Worm (Caenorhabditis elegans) whole organism, early embryonic: ENCODE data around the gene Y42H9AR.4.

Experiments used
- B0310.2 ChIP-seq: sonication (generic microtip); optimal IDR thresholded peaks from 2 replicates; lab custom pipeline; 2016; ENCODE audit warnings: mild to moderate bottlenecking, missing genetic modification characterization, missing compliant biosample characterization
- F13C5.2 ChIP-seq: sonication (generic microtip); optimal IDR thresholded peaks from 2 replicates; lab custom pipeline; 2017; ENCODE audit warnings: mild to moderate bottlenecking, missing genetic modification characterization, inconsistent platforms, missing compliant biosample characterization
- aly-1 ChIP-seq: sonication (generic microtip); optimal IDR thresholded peaks from 2 replicates; lab custom pipeline; 2016; ENCODE audit warnings: missing genetic modification characterization, missing compliant biosample characterization
- ama-1 ChIP-seq: fragments of 150-350 bp; optimal IDR thresholded peaks from 2 replicates; lab custom pipeline; 2014
- ceh-36 ChIP-seq: sonication (generic microtip); optimal IDR thresholded peaks from 2 replicates; lab custom pipeline; 2016; ENCODE audit warnings: missing genetic modification characterization, inconsistent platforms, missing compliant biosample characterization
- ets-7 ChIP-seq: sonication (generic microtip); optimal IDR thresholded peaks from 2 replicates; lab custom pipeline; 2016; ENCODE audit warnings: missing genotype, missing genetic modification characterization, missing compliant biosample characterization
- flt-1 ChIP-seq: fragments of 200-800 bp; sonication (Bioruptor generic); IDR thresholded peaks from 2 replicates; pipeline ENCODE4 v1.3.6; 2022; ENCODE audit warnings: missing genetic modification characterization, missing compliant biosample characterization
- hmbx-1 ChIP-seq: sonication (generic microtip); optimal IDR thresholded peaks from 2 replicates; lab custom pipeline; 2016; ENCODE audit warnings: mild to moderate bottlenecking, missing genetic modification characterization, missing compliant biosample characterization
- hmg-4 ChIP-seq: fragments of 200-800 bp; sonication (Bioruptor generic); optimal IDR thresholded peaks from 2 replicates; lab custom pipeline; 2018; ENCODE audit warnings: mild to moderate bottlenecking, missing genetic modification characterization, missing compliant biosample characterization
- hnd-1 ChIP-seq: sonication (generic microtip); optimal IDR thresholded peaks from 2 replicates; lab custom pipeline; 2016; ENCODE audit warnings: missing genetic modification characterization, missing compliant biosample characterization
- pes-1 ChIP-seq: fragments of 200-800 bp; sonication (Bioruptor generic); IDR thresholded peaks from 2 replicates; pipeline ENCODE4 v1.3.6; 2022; ENCODE audit warnings: missing genetic modification reagents, missing genetic modification characterization, missing compliant biosample characterization
- sea-1 ChIP-seq: fragments of 200-800 bp; sonication (Bioruptor generic); conservative IDR thresholded peaks from 2 replicates; pipeline ENCODE4 v1.3.6; 2022; ENCODE audit warnings: missing genetic modification characterization, missing compliant biosample characterization
- tbx-11 ChIP-seq: fragments of 200-800 bp; sonication (Bioruptor generic); IDR thresholded peaks from 2 replicates; pipeline ENCODE4 v1.3.6; 2022; ENCODE audit warnings: missing genetic modification characterization, missing compliant biosample characterization
- tra-4 ChIP-seq: sonication (generic microtip); optimal IDR thresholded peaks from 2 replicates; lab custom pipeline; 2017; ENCODE audit warnings: missing genetic modification characterization, missing compliant biosample characterization

DNA sequence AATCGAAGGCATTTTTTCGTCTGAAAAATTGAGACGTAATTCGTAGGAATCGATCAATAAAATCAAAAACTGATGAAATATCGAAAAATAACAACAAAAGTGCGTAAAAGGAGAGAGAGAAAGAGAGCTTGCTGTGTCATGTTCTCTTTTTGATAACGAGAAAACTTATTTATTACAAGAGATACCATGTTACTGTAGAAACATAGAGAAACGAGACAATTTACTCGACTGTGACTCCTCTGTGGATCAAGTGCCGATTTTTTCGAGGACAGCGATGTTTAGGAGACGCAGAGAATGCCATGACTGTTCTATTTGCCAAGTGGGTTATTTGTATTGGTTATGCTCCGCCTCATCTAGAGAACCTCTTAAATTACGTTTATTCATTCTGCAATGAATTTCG is 21.5 kb upstream of the Y42H9AR.4 start, which contains the start of gene sph-1:
- TF ChIP-seq aly-1 (tag; lab: Kevin White, UChicago): no peak
- TF ChIP-seq ama-1 (lab: Kevin White, UChicago): no peak
- TF ChIP-seq tra-4 (tag; lab: Kevin White, UChicago): no peak
- no peak for TF ChIP-seq sea-1
- TF ChIP-seq flt-1 (GFP tag; lab: Robert Waterston, UW): no peak
- TF ChIP-seq hmg-4 (GFP tag; lab: Kevin White, UChicago): no peak
- no peak for TF ChIP-seq hmbx-1
- no peak for TF ChIP-seq ceh-36 (tag; lab: Kevin White, UChicago)
- no peak for TF ChIP-seq hnd-1 (tag; lab: Kevin White, UChicago)
- TF ChIP-seq B0310.2 (tag; lab: Kevin White, UChicago): no peak
- TF ChIP-seq tbx-11 (GFP tag; lab: Robert Waterston, UW): no peak
- no peak for TF ChIP-seq F13C5.2 (tag; lab: Kevin White, UChicago)
- TF ChIP-seq pes-1: no peak
- TF ChIP-seq ets-7: no peak
